Fruit fly (Drosophila melanogaster): Measurements from ENCODE around the gene C3G.

DNA sequence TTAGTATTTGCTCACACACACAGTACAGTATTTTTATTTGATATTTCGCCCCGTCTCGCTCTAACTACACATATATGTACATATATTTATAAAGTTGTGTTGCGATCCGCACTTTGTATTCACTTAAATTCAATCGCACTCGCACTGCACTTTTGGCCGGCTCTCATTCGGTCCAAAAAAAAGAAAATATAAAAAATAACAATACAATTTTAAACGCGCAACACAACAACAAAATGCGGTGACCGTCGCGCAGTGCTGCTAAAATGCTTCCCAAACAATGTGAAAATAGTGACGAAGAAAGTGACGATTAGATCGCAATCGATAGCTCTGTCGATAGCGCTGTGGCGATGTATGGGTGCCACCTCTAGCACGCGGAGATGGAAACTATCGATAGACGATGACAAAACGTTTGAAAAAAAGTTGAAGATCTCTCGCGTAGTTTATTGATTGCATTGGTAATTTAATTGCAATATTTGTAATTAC lies at the start of gene C3G, which contains the start of gene pod1:
- no peak for TF ChIP-seq Gug (GFP tag; IDR thresholded peaks at IDR 0.05)
- TF ChIP-seq Ets21C (GFP tag; optimal IDR thresholded peaks at IDR 0.05): no peak
- TF ChIP-seq Sox102F (GFP tag; optimal IDR thresholded peaks at IDR 0.05): peak; percentile 56
- no peak for TF ChIP-seq salr (GFP tag; optimal IDR thresholded peaks at IDR 0.05)
- no peak for TF ChIP-seq CG31627 (GFP tag; optimal IDR thresholded peaks at IDR 0.05)
- no peak for TF ChIP-seq net (GFP tag; optimal IDR thresholded peaks at IDR 0.05)
- TF ChIP-seq OdsH (GFP tag; optimal IDR thresholded peaks at IDR 0.05): no peak
- peak; percentile 55 for TF ChIP-seq svp (GFP tag)
- no peak for TF ChIP-seq CG16779 (tag; optimal IDR thresholded peaks at IDR 0.05)
- TF ChIP-seq CG6163 (GFP tag; IDR thresholded peaks at IDR 0.05): no peak

Measured in whole organism, prepupa.